Worm (Caenorhabditis elegans): Measurements from ENCODE around the gene znf-706.

Gene znf-706

DNA sequence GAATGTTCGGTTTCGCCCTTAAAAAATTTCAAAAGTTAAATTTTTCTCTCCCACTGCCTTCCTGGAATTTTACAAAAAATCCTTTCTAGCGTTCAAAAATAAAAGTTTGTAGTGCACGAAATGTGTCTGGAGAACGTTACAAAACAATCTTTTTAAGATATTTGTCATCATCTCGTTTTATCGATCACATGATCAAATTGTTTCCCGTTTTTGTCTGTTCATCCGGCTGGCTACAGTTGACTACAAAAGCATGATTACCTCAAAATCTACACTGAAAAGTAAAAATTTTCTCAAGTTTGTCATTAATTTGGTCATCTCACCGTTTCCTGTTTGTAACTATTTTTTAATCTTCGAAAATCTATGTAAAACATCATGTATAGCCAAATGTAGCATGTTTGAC, 45.0 kb downstream of the znf-706 start:
- TF ChIP-seq ceh-22 (tag; optimal IDR thresholded peaks at IDR 0.05) (no peak), ama-1 (optimal IDR thresholded peaks at IDR 0.05) (no peak), pqm-1 (tag; optimal IDR thresholded peaks at IDR 0.05) (no peak), ceh-14 (tag; optimal IDR thresholded peaks at IDR 0.05) (no peak), lim-6 (tag; optimal IDR thresholded peaks at IDR 0.05) (no peak), nfya-1 (tag; optimal IDR thresholded peaks at IDR 0.05) (no peak), pag-3 (tag; optimal IDR thresholded peaks at IDR 0.05; ENCODE audit: borderline replicate concordance) (no peak), ceh-45 (GFP tag; IDR thresholded peaks at IDR 0.05) (no peak), sox-2 (GFP tag; IDR thresholded peaks at IDR 0.05) (no peak), ref-2 (tag; optimal IDR thresholded peaks at IDR 0.05) (no peak), hlh-6 (tag; optimal IDR thresholded peaks at IDR 0.05) (no peak), tbx-7 (tag; optimal IDR thresholded peaks at IDR 0.05) (no peak)

DNA sequence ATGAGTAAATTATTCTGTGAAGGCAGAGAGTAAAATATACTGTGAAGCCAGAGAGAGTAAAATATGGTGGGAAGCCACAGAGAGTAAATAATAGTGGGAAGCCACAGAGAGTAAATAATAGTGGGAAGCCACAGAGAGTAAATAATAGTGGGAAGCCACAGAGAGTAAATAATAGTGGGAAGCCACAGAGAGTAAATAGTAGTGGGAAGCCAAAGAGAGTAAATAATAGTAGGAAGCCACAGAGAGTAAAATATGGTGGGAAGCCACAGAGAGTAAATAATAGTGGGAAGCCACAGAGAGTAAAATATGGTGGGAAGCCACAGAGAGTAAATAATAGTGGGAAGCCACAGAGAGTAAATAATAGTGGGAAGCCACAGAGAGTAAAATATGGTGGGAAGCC, 47.9 kb downstream of the znf-706 start:
- peak; percentile 22 for TF ChIP-seq sdc-2 (tag; optimal IDR thresholded peaks at IDR 0.05)
- TF ChIP-seq elt-4 (tag; optimal IDR thresholded peaks at IDR 0.05), result peak; percentile 88
- TF ChIP-seq tbx-2 (tag; optimal IDR thresholded peaks at IDR 0.05), result peak; percentile 37
- peak; percentile 30 for TF ChIP-seq hlh-8 (tag; optimal IDR thresholded peaks at IDR 0.05)
- peak; percentile 2 for TF ChIP-seq hlh-6 (tag; optimal IDR thresholded peaks at IDR 0.05)
- TF ChIP-seq madf-2 (tag; optimal IDR thresholded peaks at IDR 0.05), result peak; percentile 57
- peak; percentile 26 for TF ChIP-seq fkh-6 (tag; optimal IDR thresholded peaks at IDR 0.05)
- TF ChIP-seq ceh-34 (tag; optimal IDR thresholded peaks at IDR 0.05), result peak; percentile 5
- TF ChIP-seq mec-3 (tag; optimal IDR thresholded peaks at IDR 0.05; ENCODE audit: borderline replicate concordance), result peak; percentile 16
- peak; percentile 52 for TF ChIP-seq F13H6.1 (tag; optimal IDR thresholded peaks at IDR 0.05)
